2 worm cellular contexts compared by ENCODE assay signal in the genomic region with DNA sequence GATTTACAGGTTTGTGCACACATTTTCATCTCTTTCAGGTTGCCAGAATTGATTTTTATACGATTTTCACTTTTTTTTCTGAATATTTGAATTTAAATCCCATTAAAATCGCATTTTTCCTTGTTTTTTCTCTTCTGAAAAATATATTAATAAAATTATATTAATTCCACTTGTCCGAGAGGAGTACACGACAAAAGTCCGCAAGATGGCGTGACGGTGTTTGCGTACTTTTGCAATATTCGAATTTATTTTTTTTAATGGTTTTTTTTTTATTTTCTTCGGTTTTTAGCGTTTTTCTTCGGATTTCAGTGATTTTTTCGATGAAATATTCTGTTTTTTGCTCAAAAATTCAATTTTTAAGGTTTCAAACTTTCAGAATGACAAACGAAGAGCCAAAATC.
TF ChIP-seq lines count a peak whose summit lies in the region.

TSS of gene usp-39 (plus strand) at position 377 of the 400 bp plus-strand sequence.

TF ChIP-seq in whole organism, L2 larva, 48 proteins besides CTCF, POLR2A, EP300 and RAD21 (continued from another document):
- TF ChIP-seq crh-2 (tag; optimal IDR thresholded peaks at IDR 0.05; lab: Kevin White, UChicago) = peak; percentile 82
- peak; percentile 4 for TF ChIP-seq ceh-16 (tag; optimal IDR thresholded peaks at IDR 0.05; lab: Kevin White, UChicago)
- TF ChIP-seq dmd-4 (tag; optimal IDR thresholded peaks at IDR 0.05; lab: Kevin White, UChicago) = no peak
- peak; percentile 38 for TF ChIP-seq nhr-21 (tag; optimal IDR thresholded peaks at IDR 0.05; lab: Kevin White, UChicago)
- no peak for TF ChIP-seq ama-1 (optimal IDR thresholded peaks at IDR 0.05; lab: Kevin White, UChicago)
- TF ChIP-seq snpc-4 (tag; optimal IDR thresholded peaks at IDR 0.05; lab: Kevin White, UChicago) = peak; percentile 65
- peak; percentile 33 for TF ChIP-seq nhr-6 (tag; optimal IDR thresholded peaks at IDR 0.05; lab: Kevin White, UChicago)
- peak; percentile 88 for TF ChIP-seq lin-13 (GFP tag; optimal IDR thresholded peaks at IDR 0.05; lab: Kevin White, UChicago)
- peak; percentile 84 to 93 for TF ChIP-seq lsy-2 (tag; optimal IDR thresholded peaks at IDR 0.05; lab: Kevin White, UChicago)
- TF ChIP-seq unc-55 (GFP tag; optimal IDR thresholded peaks at IDR 0.05; lab: Kevin White, UChicago) = peak; percentile 94
- TF ChIP-seq zag-1 (tag; optimal IDR thresholded peaks at IDR 0.05; lab: Kevin White, UChicago) = peak; percentile 13
- TF ChIP-seq skn-1 (tag; optimal IDR thresholded peaks at IDR 0.05; lab: Kevin White, UChicago) = no peak
- peak; percentile 6 for TF ChIP-seq R02D3.7 (tag; optimal IDR thresholded peaks at IDR 0.05; lab: Kevin White, UChicago)
- TF ChIP-seq lin-11 (tag; optimal IDR thresholded peaks at IDR 0.05; lab: Kevin White, UChicago) = no peak
- no peak for TF ChIP-seq elt-1 (tag; optimal IDR thresholded peaks at IDR 0.05; lab: Kevin White, UChicago)
- peak; percentile 41 for TF ChIP-seq nhr-12 (tag; optimal IDR thresholded peaks at IDR 0.05; lab: Kevin White, UChicago)
- peak; percentile 85 for TF ChIP-seq sem-4 (tag; optimal IDR thresholded peaks at IDR 0.05; lab: Kevin White, UChicago)
- no peak for TF ChIP-seq mbf-1 (tag; optimal IDR thresholded peaks at IDR 0.05; lab: Kevin White, UChicago)

TF ChIP-seq in whole organism, L4 larva, 104 proteins besides CTCF, POLR2A, EP300 and RAD21 (continued from another document):
- TF ChIP-seq daf-16 (GFP tag; optimal IDR thresholded peaks at IDR 0.05; lab: Kevin White, UChicago) (no peak), daf-16 (tag; optimal IDR thresholded peaks at IDR 0.05; lab: Kevin White, UChicago) (peak; percentile 65), ceh-20 (GFP tag; IDR thresholded peaks at IDR 0.05; lab: Robert Waterston, UW) (peak; percentile 36; the same call in 1 of the 2 replicates), hlh-30 (tag; optimal IDR thresholded peaks at IDR 0.05; lab: Kevin White, UChicago; ENCODE audit: insufficient read depth) (peak; percentile 57), hmg-1.1 (GFP tag; IDR thresholded peaks at IDR 0.05; lab: Robert Waterston, UW) (peak; percentile 62; the same call in 1 of the 2 replicates), lin-38 (GFP tag; IDR thresholded peaks at IDR 0.05; lab: Robert Waterston, UW) (peak; percentile 88), ces-1 (GFP tag; optimal IDR thresholded peaks at IDR 0.05; lab: Kevin White, UChicago) (peak; percentile 93), rbr-2 (tag; optimal IDR thresholded peaks at IDR 0.05; lab: Kevin White, UChicago) (no peak), nhr-42 (GFP tag; IDR thresholded peaks at IDR 0.05; lab: Robert Waterston, UW) (0 out of 2 replicates have a peak, but pooled peaks have one; percentile 44), arid-1 (GFP tag; conservative IDR thresholded peaks at IDR 0.05; lab: Robert Waterston, UW) (0 out of 2 replicates have a peak, but pooled peaks have one; percentile 19), lsy-2 (tag; optimal IDR thresholded peaks at IDR 0.05; lab: Kevin White, UChicago) (peak; percentile 15 to 94), T26A8.4 (GFP tag; IDR thresholded peaks at IDR 0.05; lab: Robert Waterston, UW) (peak; percentile 73; the same call in 1 of the 2 replicates), unc-130 (GFP tag; optimal IDR thresholded peaks at IDR 0.05; lab: Kevin White, UChicago) (peak; percentile 48), Y75B8A.6 (GFP tag; IDR thresholded peaks at IDR 0.05; lab: Robert Waterston, UW) (no peak), nhr-28 (tag; optimal IDR thresholded peaks at IDR 0.05; lab: Kevin White, UChicago) (peak; percentile 5), dpl-1 (GFP tag; optimal IDR thresholded peaks at IDR 0.05; lab: Kevin White, UChicago) (peak; percentile 86), nhr-77 (tag; optimal IDR thresholded peaks at IDR 0.05; lab: Kevin White, UChicago) (peak; percentile 85), ctbp-1 (GFP tag; IDR thresholded peaks at IDR 0.05; lab: Robert Waterston, UW) (peak; percentile 48; the same call in 1 of the 2 replicates), nhr-111 (GFP tag; optimal IDR thresholded peaks at IDR 0.05; lab: Kevin White, UChicago) (no peak), snpc-1.2 (GFP tag; IDR thresholded peaks at IDR 0.05; lab: Robert Waterston, UW) (peak; percentile 55; the same call in 1 of the 2 replicates), dmd-6 (GFP tag; IDR thresholded peaks at IDR 0.05; lab: Robert Waterston, UW) (peak; percentile 62), madf-5 (GFP tag; IDR thresholded peaks at IDR 0.05; lab: Robert Waterston, UW) (no peak), unc-39 (tag; optimal IDR thresholded peaks at IDR 0.05; lab: Kevin White, UChicago) (no peak), ama-1 (optimal IDR thresholded peaks at IDR 0.05; lab: Kevin White, UChicago) (no peak), php-3 (GFP tag; IDR thresholded peaks at IDR 0.05; lab: Robert Waterston, UW) (peak; percentile 56; the same call in 1 of the 2 replicates), vab-7 (GFP tag; IDR thresholded peaks at IDR 0.05; lab: Robert Waterston, UW) (peak; percentile 46; the same call in 1 of the 2 replicates), ceh-28 (tag; optimal IDR thresholded peaks at IDR 0.05; lab: Kevin White, UChicago) (no peak), pha-4 (GFP tag; IDR thresholded peaks at IDR 0.05; lab: Robert Waterston, UW) (peak; percentile 61; the same call in 1 of the 2 replicates), pha-4 (tag; optimal IDR thresholded peaks at IDR 0.05; lab: Kevin White, UChicago) (no peak)
